Fruit fly (Drosophila melanogaster) whole organism, embryonic: Measurements from ENCODE around the gene Ccz1.
A peak's percentile ranks its signal among the peaks of the same experiment; 100 is the strongest.

ENCODE experiments used
- Aef1 ChIP-seq: fragments of 200-800 bp; sonication (Bioruptor generic); IDR thresholded peaks from 3 replicates; pipeline ENCODE4 v1.3.6; 2022; ENCODE audit warnings: missing biosample characterization, missing genetic modification characterization
- B-H1 ChIP-seq: fragments of 200-800 bp; sonication (Bioruptor generic); IDR thresholded peaks from 3 replicates; pipeline ENCODE4 v1.3.6; 2022; ENCODE audit warnings: missing biosample characterization, missing genetic modification characterization
- CG10209 ChIP-seq: fragments of 200-800 bp; sonication (Bioruptor generic); optimal IDR thresholded peaks from 3 replicates; lab custom pipeline; 2017; ENCODE audit warnings: missing biosample characterization, mild to moderate bottlenecking, missing genetic modification characterization, missing genetic modification reagents
- CG11696 ChIP-seq: fragments of 200-800 bp; sonication (Bioruptor generic); IDR thresholded peaks from 2 replicates; pipeline ENCODE4 v1.3.6; 2022; ENCODE audit warnings: missing biosample characterization, missing genetic modification characterization
- CG1233 ChIP-seq: fragments of 200-800 bp; sonication (Bioruptor generic); optimal IDR thresholded peaks from 4 replicates; lab custom pipeline; 2018; ENCODE audit warnings: missing biosample characterization, mild to moderate bottlenecking, missing genetic modification characterization
- CG13424 ChIP-seq: fragments of 200-800 bp; sonication (Bioruptor generic); optimal IDR thresholded peaks from 2 replicates; lab custom pipeline; 2019; ENCODE audit warnings: missing biosample characterization, mild to moderate bottlenecking, missing genetic modification characterization, moderate library complexity
- CG14860 ChIP-seq: fragments of 200-800 bp; sonication (Bioruptor generic); IDR thresholded peaks from 3 replicates; pipeline ENCODE4 v1.3.6; 2022; ENCODE audit warnings: missing biosample characterization, missing genetic modification characterization; ENCODE audit not compliant: partially characterized antibody
- CG15479 ChIP-seq: fragments of 200-800 bp; sonication (Bioruptor generic); optimal IDR thresholded peaks from 3 replicates; lab custom pipeline; 2019; ENCODE audit warnings: missing biosample characterization, mild to moderate bottlenecking, missing genetic modification characterization, moderate library complexity
- CG15601 ChIP-seq: fragments of 200-800 bp; sonication (Bioruptor generic); optimal IDR thresholded peaks from 3 replicates; lab custom pipeline; 2019; ENCODE audit warnings: missing biosample characterization, mild to moderate bottlenecking, missing genetic modification characterization, moderate library complexity
- CG15696 ChIP-seq: fragments of 200-800 bp; sonication (Bioruptor generic); optimal IDR thresholded peaks from 2 replicates; lab custom pipeline; 2019; ENCODE audit warnings: missing biosample characterization, mild to moderate bottlenecking, missing genetic modification characterization, moderate library complexity
- CG1602 ChIP-seq: fragments of 200-800 bp; sonication (Bioruptor generic); optimal IDR thresholded peaks from 3 replicates; lab custom pipeline; 2016; ENCODE audit warnings: missing biosample characterization, missing genetic modification characterization
- CG17359 ChIP-seq: fragments of 200-800 bp; sonication (Bioruptor generic); optimal IDR thresholded peaks from 3 replicates; lab custom pipeline; 2018; ENCODE audit warnings: missing biosample characterization, mild to moderate bottlenecking, missing genetic modification characterization, moderate library complexity
- CG32532 ChIP-seq: fragments of 200-800 bp; sonication (Bioruptor generic); IDR thresholded peaks from 2 replicates; pipeline ENCODE4 v1.3.6; 2022; ENCODE audit warnings: missing biosample characterization, missing genetic modification characterization
- CG3281 ChIP-seq: fragments of 200-800 bp; sonication (Bioruptor generic); optimal IDR thresholded peaks from 3 replicates; lab custom pipeline; 2017; ENCODE audit warnings: missing biosample characterization, mild to moderate bottlenecking, missing genetic modification characterization
- CG34224 ChIP-seq: fragments of 200-800 bp; sonication (Bioruptor generic); IDR thresholded peaks from 3 replicates; pipeline ENCODE4 v1.3.6; 2022; ENCODE audit warnings: missing biosample characterization, missing genetic modification characterization; ENCODE audit not compliant: partially characterized antibody
- CG4282 ChIP-seq: fragments of 200-800 bp; sonication (Bioruptor generic); optimal IDR thresholded peaks from 2 replicates; lab custom pipeline; 2016; ENCODE audit warnings: missing biosample characterization, missing genetic modification characterization
- CG5953 ChIP-seq: fragments of 200-800 bp; sonication (Bioruptor generic); IDR thresholded peaks from 2 replicates; pipeline ENCODE4 v1.3.6; 2022; ENCODE audit warnings: missing biosample characterization, missing genetic modification characterization
- CG6272 ChIP-seq: fragments of 200-800 bp; sonication (Bioruptor generic); IDR thresholded peaks from 2 replicates; pipeline ENCODE4 v1.3.6; 2022; ENCODE audit warnings: missing biosample characterization, missing genetic modification characterization
- CG6683 ChIP-seq: fragments of 200-800 bp; sonication (Bioruptor generic); optimal IDR thresholded peaks from 2 replicates; lab custom pipeline; 2017; ENCODE audit warnings: missing biosample characterization, mild to moderate bottlenecking, missing genetic modification characterization, missing genetic modification reagents
- CG9437 ChIP-seq: fragments of 200-800 bp; sonication (Bioruptor generic); optimal IDR thresholded peaks from 2 replicates; lab custom pipeline; 2018; ENCODE audit warnings: missing biosample characterization, mild to moderate bottlenecking, missing genetic modification characterization
- CG9727 ChIP-seq: fragments of 200-800 bp; sonication (Bioruptor generic); optimal IDR thresholded peaks from 3 replicates; lab custom pipeline; 2017; ENCODE audit warnings: missing biosample characterization, mild to moderate bottlenecking, missing genetic modification characterization
- CoRest ChIP-seq: fragments of 200-800 bp; sonication (Bioruptor generic); optimal IDR thresholded peaks from 3 replicates; lab custom pipeline; 2018; ENCODE audit warnings: missing biosample characterization, mild to moderate bottlenecking, missing genetic modification characterization, moderate library complexity
- D19A ChIP-seq: fragments of 200-800 bp; optimal IDR thresholded peaks from 3 replicates; lab custom pipeline; 2019; ENCODE audit warnings: missing biosample characterization, mild to moderate bottlenecking, missing genetic modification characterization, moderate library complexity
- Dfd ChIP-seq, 2 experiments: fragments of >200 bp; optimal IDR thresholded peaks; 2 replicates each; lab custom pipeline; 2017; ENCODE audit warnings: missing biosample characterization in 2 of 2, missing genetic modification characterization in 2 of 2
- E2f2 ChIP-seq: fragments of 200-800 bp; sonication (Bioruptor generic); IDR thresholded peaks from 2 replicates; pipeline ENCODE4 v1.3.6; 2022; ENCODE audit warnings: missing biosample characterization, missing genetic modification characterization
- Hand ChIP-seq: fragments of 200-800 bp; sonication (Bioruptor generic); optimal IDR thresholded peaks from 2 replicates; lab custom pipeline; 2017; ENCODE audit warnings: mild to moderate bottlenecking, missing biosample characterization, missing genetic modification reagents, missing genetic modification characterization
- Lhr ChIP-seq: fragments of 200-800 bp; sonication (Bioruptor generic); optimal IDR thresholded peaks from 3 replicates; lab custom pipeline; 2017; ENCODE audit warnings: mild to moderate bottlenecking, missing biosample characterization, missing genetic modification reagents, missing genetic modification characterization
- Med ChIP-seq: fragments of 200-800 bp; sonication (Bioruptor generic); peaks from one replicate; lab custom pipeline; 2016; ENCODE audit warnings: missing biosample characterization, missing genetic modification characterization, mild to moderate bottlenecking, inconsistent platforms, moderate library complexity
- Ssrp ChIP-seq: fragments of 200-800 bp; sonication (Bioruptor generic); optimal IDR thresholded peaks from 2 replicates; lab custom pipeline; 2018; ENCODE audit warnings: missing biosample characterization, mild to moderate bottlenecking, missing genetic modification characterization, moderate library complexity
- ab ChIP-seq: fragments of 200-800 bp; sonication (Bioruptor generic); optimal IDR thresholded peaks from 2 replicates; lab custom pipeline; 2016; ENCODE audit warnings: missing biosample characterization, missing genetic modification characterization
- br ChIP-seq: fragments of >200 bp; optimal IDR thresholded peaks from 2 replicates; lab custom pipeline; 2017
- chif ChIP-seq, 2 experiments: fragments of 200-800 bp; sonication (Bioruptor generic); optimal IDR thresholded peaks; 3 replicates each; lab custom pipeline; 2016; ENCODE audit warnings: missing biosample characterization in 2 of 2, missing genetic modification characterization in 2 of 2
- crp ChIP-seq, 2 experiments: fragments of 200-800 bp; sonication (Bioruptor generic); optimal IDR thresholded peaks; 2 replicates in 1 of 2; 3 replicates in 1 of 2; lab custom pipeline; 2017; ENCODE audit warnings: missing biosample characterization in 2 of 2, missing genetic modification characterization in 2 of 2, mild to moderate bottlenecking in 1 of 2, moderate library complexity in 1 of 2
- dysf ChIP-seq: fragments of 200-800 bp; sonication (Bioruptor generic); IDR thresholded peaks from 3 replicates; pipeline ENCODE4 v1.3.6; 2022; ENCODE audit warnings: missing biosample characterization, missing genetic modification characterization
- ems ChIP-seq: fragments of 200-800 bp; sonication (Bioruptor generic); optimal IDR thresholded peaks from 3 replicates; lab custom pipeline; 2016; ENCODE audit warnings: missing biosample characterization, missing genetic modification characterization
- eve ChIP-seq, 2 experiments: fragments of >200 bp; optimal IDR thresholded peaks; 2 replicates each; lab custom pipeline; 2017; ENCODE audit warnings: missing biosample characterization in 2 of 2, missing genetic modification characterization in 2 of 2
- ham ChIP-seq: fragments of 200-800 bp; sonication (Bioruptor generic); IDR thresholded peaks from 2 replicates; pipeline ENCODE4 v1.3.6; 2022; ENCODE audit warnings: missing biosample characterization, missing genetic modification characterization
- jigr1 ChIP-seq: fragments of 200-800 bp; sonication (Bioruptor generic); IDR thresholded peaks from 3 replicates; pipeline ENCODE4 v1.3.6; 2022; ENCODE audit warnings: missing biosample characterization, missing genetic modification characterization
- mam ChIP-seq: fragments of 200-800 bp; sonication (Bioruptor generic); optimal IDR thresholded peaks from 3 replicates; lab custom pipeline; 2016; ENCODE audit warnings: missing biosample characterization, missing genetic modification characterization
- onecut ChIP-seq: fragments of 200-800 bp; sonication (Bioruptor generic); IDR thresholded peaks from 2 replicates; pipeline ENCODE4 v1.3.6; 2022; ENCODE audit warnings: missing biosample characterization, missing genetic modification characterization
- pb ChIP-seq: fragments of 200-800 bp; sonication (Bioruptor generic); optimal IDR thresholded peaks from 3 replicates; lab custom pipeline; 2016; ENCODE audit warnings: missing biosample characterization, missing genetic modification characterization
- peb ChIP-seq: fragments of 200-800 bp; sonication (Bioruptor generic); IDR thresholded peaks from 2 replicates; pipeline ENCODE4 v1.3.6; 2022; ENCODE audit warnings: missing biosample characterization, missing genetic modification characterization
- pnt ChIP-seq: fragments of 200-800 bp; sonication (Bioruptor generic); optimal IDR thresholded peaks from 3 replicates; lab custom pipeline; 2016; ENCODE audit warnings: missing biosample characterization, missing genetic modification characterization
- pum ChIP-seq: fragments of 200-800 bp; sonication (Bioruptor generic); optimal IDR thresholded peaks from 2 replicates; lab custom pipeline; 2016; ENCODE audit warnings: missing biosample characterization, missing genetic modification characterization
- row ChIP-seq: fragments of 200-800 bp; sonication (Bioruptor generic); IDR thresholded peaks from 3 replicates; pipeline ENCODE4 v1.3.6; 2022; ENCODE audit warnings: missing biosample characterization, missing genetic modification characterization
- seq ChIP-seq: fragments of 200-800 bp; sonication (Bioruptor generic); IDR thresholded peaks from 2 replicates; pipeline ENCODE4 v1.3.6; 2022; ENCODE audit warnings: missing biosample characterization, missing genetic modification characterization
- slp2 ChIP-seq: fragments of 200-800 bp; sonication (Bioruptor generic); optimal IDR thresholded peaks from 2 replicates; lab custom pipeline; 2016; ENCODE audit warnings: missing biosample characterization, missing genetic modification characterization
- twi ChIP-seq: fragments of 200-800 bp; optimal IDR thresholded peaks from 2 replicates; lab custom pipeline; 2019; ENCODE audit warnings: missing biosample characterization, mild to moderate bottlenecking, missing genetic modification characterization, moderate library complexity
- unpg ChIP-seq: fragments of 200-800 bp; sonication (Bioruptor generic); optimal IDR thresholded peaks from 3 replicates; lab custom pipeline; 2018; ENCODE audit warnings: missing biosample characterization, mild to moderate bottlenecking, missing genetic modification characterization, moderate library complexity
- yki ChIP-seq: fragments of >200 bp; optimal IDR thresholded peaks from 3 replicates; lab custom pipeline; 2018
- zen2 ChIP-seq: fragments of 200-800 bp; sonication (Bioruptor generic); IDR thresholded peaks from 3 replicates; pipeline ENCODE4 v1.3.6; 2022; ENCODE audit warnings: missing biosample characterization, missing genetic modification characterization; ENCODE audit not compliant: partially characterized antibody
- zf30C ChIP-seq: fragments of 200-800 bp; sonication (Bioruptor generic); optimal IDR thresholded peaks from 3 replicates; lab custom pipeline; 2018; ENCODE audit warnings: missing biosample characterization, mild to moderate bottlenecking, missing genetic modification characterization

Gene Ccz1

dm6 chr3L:3852842-3853241, 46.1 kb downstream of the Ccz1 start (continued):
- no peak for TF ChIP-seq ems (GFP tag; lab: Kevin White, UChicago)
- TF ChIP-seq E2f2 (GFP tag; lab: Robert Waterston, UW) = no peak
- TF ChIP-seq peb (GFP tag; lab: Robert Waterston, UW) = no peak; the same call in 1 of the 2 replicates
- peak; percentile 60 for TF ChIP-seq row (GFP tag; lab: Robert Waterston, UW)
- TF ChIP-seq CG34224 (GFP tag; lab: Robert Waterston, UW) = no peak
- no peak for TF ChIP-seq br (lab: Kevin White, UChicago)
- peak; percentile 92 for TF ChIP-seq Med (GFP tag; lab: Kevin White, UChicago)
- peak; percentile 40 for TF ChIP-seq onecut (GFP tag; lab: Robert Waterston, UW)
- TF ChIP-seq pnt (GFP tag; lab: Kevin White, UChicago) = peak; percentile 42
- peak; percentile 62 for TF ChIP-seq ab (GFP tag; lab: Kevin White, UChicago)
- TF ChIP-seq D19A = no peak
- TF ChIP-seq chif (GFP tag; optimal IDR thresholded peaks at IDR 0.05; lab: Kevin White, UChicago) = peak; percentile 66 to 81
- TF ChIP-seq CG15601 (tag; lab: Kevin White, UChicago) = peak; percentile 56
- no peak for TF ChIP-seq CG6272 (GFP tag; lab: Robert Waterston, UW)
- TF ChIP-seq Hand (GFP tag; lab: Kevin White, UChicago) = no peak
- TF ChIP-seq twi (tag; lab: Kevin White, UChicago) = peak; percentile 36
- peak in 1 of 2 experiments; percentile 78 for TF ChIP-seq eve (GFP tag; optimal IDR thresholded peaks at IDR 0.05; lab: Kevin White, UChicago)
- no peak for TF ChIP-seq Dfd (GFP tag; optimal IDR thresholded peaks at IDR 0.05; lab: Kevin White, UChicago)
- no peak for TF ChIP-seq CG4282 (GFP tag; lab: Kevin White, UChicago)
- no peak for TF ChIP-seq CG14860
- TF ChIP-seq CG15696 (tag; lab: Kevin White, UChicago) = peak; percentile 59
- TF ChIP-seq seq (GFP tag; lab: Robert Waterston, UW) = no peak
- TF ChIP-seq crp (GFP tag; optimal IDR thresholded peaks at IDR 0.05; lab: Kevin White, UChicago) = no peak
- TF ChIP-seq CoRest (tag; lab: Kevin White, UChicago) = peak; percentile 70
- peak; percentile 31 for TF ChIP-seq CG9727 (GFP tag; lab: Kevin White, UChicago)
- TF ChIP-seq Lhr (GFP tag; lab: Kevin White, UChicago) = peak; percentile 18
- TF ChIP-seq CG11696 (GFP tag; lab: Robert Waterston, UW) = no peak
- no peak for TF ChIP-seq zen2
- TF ChIP-seq CG9437 (GFP tag; lab: Kevin White, UChicago) = peak; percentile 2
- peak; percentile 50 for TF ChIP-seq CG1602 (GFP tag; lab: Kevin White, UChicago)
- no peak for TF ChIP-seq Aef1
- no peak for TF ChIP-seq CG10209
- no peak for TF ChIP-seq mam (GFP tag; lab: Kevin White, UChicago)
- no peak for TF ChIP-seq CG6683 (GFP tag; lab: Kevin White, UChicago)
- TF ChIP-seq CG15479 (GFP tag; lab: Kevin White, UChicago) = no peak
- 0 out of 3 replicates have a peak, but pooled peaks have one; percentile 43 for TF ChIP-seq dysf (GFP tag; lab: Robert Waterston, UW)
- TF ChIP-seq slp2 = peak; percentile 38
- no peak for TF ChIP-seq CG1233 (GFP tag; lab: Kevin White, UChicago)
- no peak for TF ChIP-seq CG32532
- TF ChIP-seq B-H1 (GFP tag; lab: Robert Waterston, UW) = no peak
- no peak for TF ChIP-seq pb
- no peak for TF ChIP-seq CG3281 (GFP tag; lab: Kevin White, UChicago)
- TF ChIP-seq pum (GFP tag; lab: Kevin White, UChicago) = peak; percentile 20
- TF ChIP-seq unpg (GFP tag; lab: Kevin White, UChicago) = peak; percentile 67
- TF ChIP-seq CG13424 (tag; lab: Kevin White, UChicago) = peak; percentile 71
- no peak for TF ChIP-seq zf30C (GFP tag; lab: Kevin White, UChicago)
- TF ChIP-seq CG5953 (GFP tag; lab: Robert Waterston, UW) = peak; percentile 48; the same call in 1 of the 2 replicates
- peak; percentile 76 for TF ChIP-seq Ssrp (tag; lab: Kevin White, UChicago)
- TF ChIP-seq ham (GFP tag; lab: Robert Waterston, UW) = no peak
- TF ChIP-seq yki (lab: Kevin White, UChicago) = no peak
- 0 out of 3 replicates have a peak, but pooled peaks have one; percentile 36 for TF ChIP-seq jigr1 (GFP tag; lab: Robert Waterston, UW)
- peak; percentile 18 for TF ChIP-seq CG17359
